Comparison of ENCODE assay signal across 2 fruit fly cellular contexts in the genomic region with DNA sequence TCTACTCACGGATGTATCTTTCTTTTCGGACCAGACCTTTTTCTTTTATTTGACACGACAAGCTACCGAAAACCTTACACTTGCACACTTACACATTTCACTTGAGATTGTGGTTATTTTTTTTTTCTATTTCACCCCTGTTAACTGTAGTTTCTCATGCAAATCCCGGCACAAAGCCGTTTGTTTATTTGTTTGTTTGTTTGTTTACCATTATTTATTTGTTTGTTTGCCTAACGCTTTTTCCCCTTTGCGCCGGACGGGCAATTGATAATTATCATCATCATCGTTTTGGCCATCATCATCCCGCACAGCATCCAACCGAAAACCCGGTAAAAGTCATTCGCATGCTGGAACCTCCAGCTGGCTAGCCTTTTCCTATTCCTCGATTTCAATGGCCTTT.
A peak's percentile ranks its signal among the peaks of the same experiment; 100 is the strongest.
TF ChIP-seq lines count a peak whose summit lies in the region.

No protein-coding gene starts in this region.

- no peak for TF ChIP-seq CTCF in whole organism, embryonic (GFP tag; optimal IDR thresholded peaks at IDR 0.05; lab: Kevin White, UChicago)

TF ChIP-seq in whole organism, embryonic, 481 proteins besides CTCF, POLR2A, EP300 and RAD21:
- TF ChIP-seq kni (GFP tag; optimal IDR thresholded peaks at IDR 0.05; lab: Kevin White, UChicago) (peak; percentile 1), CG11085 (GFP tag; IDR thresholded peaks at IDR 0.05; lab: Robert Waterston, UW) (no peak), CG1233 (GFP tag; optimal IDR thresholded peaks at IDR 0.05; lab: Kevin White, UChicago) (no peak), CG3407 (GFP tag; optimal IDR thresholded peaks at IDR 0.05; lab: Kevin White, UChicago) (peak; percentile 15), CG11504 (tag; optimal IDR thresholded peaks at IDR 0.05; lab: Kevin White, UChicago) (peak; percentile 9), bbx (GFP tag; IDR thresholded peaks at IDR 0.05; lab: Robert Waterston, UW; ENCODE audit: partially characterized antibody) (no peak), CG12071 (GFP tag; optimal IDR thresholded peaks at IDR 0.05; lab: Kevin White, UChicago) (peak; percentile 26), odd (GFP tag; optimal IDR thresholded peaks at IDR 0.05; lab: Kevin White, UChicago) (peak; percentile 0), lab (GFP tag; optimal IDR thresholded peaks at IDR 0.05; lab: Kevin White, UChicago) (peak; percentile 15), CG5180 (GFP tag; optimal IDR thresholded peaks at IDR 0.05; lab: Kevin White, UChicago) (peak; percentile 26), CG14710 (tag; optimal IDR thresholded peaks at IDR 0.05; lab: Kevin White, UChicago) (peak; percentile 3), Blimp-1 (GFP tag; optimal IDR thresholded peaks at IDR 0.05; lab: Kevin White, UChicago) (peak; percentile 32), Sox100B (GFP tag; optimal IDR thresholded peaks at IDR 0.05; lab: Kevin White, UChicago) (peak; percentile 8), bsh (GFP tag; optimal IDR thresholded peaks at IDR 0.05; lab: Kevin White, UChicago) (peak in 1 of 2 experiments; percentile 23), Ravus (GFP tag; IDR thresholded peaks at IDR 0.05; lab: Robert Waterston, UW) (no peak), CG11456 (GFP tag; IDR thresholded peaks at IDR 0.05; lab: Robert Waterston, UW) (0 out of 3 replicates have a peak, but pooled peaks have one; percentile 26), HHEX (GFP tag; optimal IDR thresholded peaks at IDR 0.05; lab: Kevin White, UChicago) (peak; percentile 15), sr (GFP tag; IDR thresholded peaks at IDR 0.05; lab: Robert Waterston, UW) (no peak), PHDP (tag; optimal IDR thresholded peaks at IDR 0.05; lab: Kevin White, UChicago) (peak; percentile 9), Lim3 (GFP tag; IDR thresholded peaks at IDR 0.05; lab: Robert Waterston, UW) (no peak), CG6813 (GFP tag; optimal IDR thresholded peaks at IDR 0.05; lab: Kevin White, UChicago) (peak; percentile 36), Rfx (GFP tag; IDR thresholded peaks at IDR 0.05; lab: Robert Waterston, UW) (no peak), CG15601 (tag; optimal IDR thresholded peaks at IDR 0.05; lab: Kevin White, UChicago) (peak; percentile 42), D (optimal IDR thresholded peaks at IDR 0.05; lab: Kevin White, UChicago) (no peak), D (GFP tag; optimal IDR thresholded peaks at IDR 0.05; lab: Kevin White, UChicago) (peak; percentile 32), bigmax (GFP tag; optimal IDR thresholded peaks at IDR 0.05; lab: Kevin White, UChicago) (no peak), nau (GFP tag; optimal IDR thresholded peaks at IDR 0.05; lab: Kevin White, UChicago) (peak; percentile 24), sens (GFP tag; lab: Kevin White, UChicago) (peak; percentile 49), CG17568 (GFP tag; optimal IDR thresholded peaks at IDR 0.05; lab: Kevin White, UChicago) (peak; percentile 27), CG4707 (GFP tag; optimal IDR thresholded peaks at IDR 0.05; lab: Kevin White, UChicago) (peak; percentile 12), dmrt99B (tag; optimal IDR thresholded peaks at IDR 0.05; lab: Kevin White, UChicago) (peak; percentile 18), Ets65A (GFP tag; lab: Kevin White, UChicago) (peak; percentile 86), CG4360 (GFP tag; IDR thresholded peaks at IDR 0.05; lab: Robert Waterston, UW) (no peak), ci (GFP tag; IDR thresholded peaks at IDR 0.05; lab: Robert Waterston, UW) (0 out of 3 replicates have a peak, but pooled peaks have one; percentile 23), CG1603 (tag; optimal IDR thresholded peaks at IDR 0.05; lab: Kevin White, UChicago) (peak; percentile 1), Sry-β (GFP tag; optimal IDR thresholded peaks at IDR 0.05; lab: Kevin White, UChicago) (no peak), CG1529 (GFP tag; optimal IDR thresholded peaks at IDR 0.05; lab: Kevin White, UChicago) (peak; percentile 8), repo (GFP tag; optimal IDR thresholded peaks at IDR 0.05; lab: Kevin White, UChicago) (no peak), ATbp (GFP tag; optimal IDR thresholded peaks at IDR 0.05; lab: Kevin White, UChicago) (peak; percentile 60), Asciz (GFP tag; optimal IDR thresholded peaks at IDR 0.05; lab: Kevin White, UChicago) (peak; percentile 67), CG18262 (tag; optimal IDR thresholded peaks at IDR 0.05; lab: Kevin White, UChicago) (peak; percentile 16), CG2712 (tag; optimal IDR thresholded peaks at IDR 0.05; lab: Kevin White, UChicago) (no peak), sqz (GFP tag; optimal IDR thresholded peaks at IDR 0.05; lab: Kevin White, UChicago) (peak; percentile 29), CG2678 (tag; optimal IDR thresholded peaks at IDR 0.05; lab: Kevin White, UChicago) (peak; percentile 29)
TF ChIP-seq in whole organism, embryonic: peak in this region for 31.

TF ChIP-seq in whole organism, prepupa, 60 proteins besides CTCF, POLR2A, EP300 and RAD21:
- TF ChIP-seq fkh (GFP tag; optimal IDR thresholded peaks at IDR 0.05; lab: Kevin White, UChicago) (peak; percentile 55), fd85E (GFP tag; optimal IDR thresholded peaks at IDR 0.05; lab: Kevin White, UChicago) (no peak), svp (GFP tag; lab: Kevin White, UChicago) (no peak)
